Worm (Caenorhabditis elegans) whole organism, L2 larva: ENCODE data around the gene R11A8.1.

Source experiments
- C34F6.9 ChIP-seq: fragments of 150-350 bp; optimal IDR thresholded peaks from 2 replicates; lab custom pipeline; 2014; ENCODE audit warnings: missing biosample characterization, missing genetic modification characterization
- F13H6.1 ChIP-seq: sonication (generic microtip); optimal IDR thresholded peaks from 2 replicates; lab custom pipeline; 2016; ENCODE audit warnings: missing genetic modification characterization, missing compliant biosample characterization
- R02D3.7 ChIP-seq: fragments of 150-350 bp; optimal IDR thresholded peaks from 2 replicates; lab custom pipeline; 2014; ENCODE audit warnings: missing biosample characterization, missing genetic modification characterization
- Y55F3AM.14 ChIP-seq: fragments of 200-800 bp; sonication (Bioruptor generic); optimal IDR thresholded peaks from 2 replicates; lab custom pipeline; 2018; ENCODE audit warnings: mild to moderate bottlenecking, missing genetic modification characterization, missing compliant biosample characterization
- ZK546.5 ChIP-seq: sonication (generic microtip); optimal IDR thresholded peaks from 2 replicates; lab custom pipeline; 2017; ENCODE audit warnings: missing biosample characterization, missing genetic modification characterization
- alr-1 ChIP-seq: fragments of 150-350 bp; optimal IDR thresholded peaks from 2 replicates; lab custom pipeline; 2014; ENCODE audit warnings: missing biosample characterization, missing genetic modification characterization
- aly-2 ChIP-seq: fragments of 150-350 bp; optimal IDR thresholded peaks from 2 replicates; lab custom pipeline; 2014; ENCODE audit warnings: missing biosample characterization, missing genetic modification characterization
- ama-1 ChIP-seq: fragments of 150-350 bp; optimal IDR thresholded peaks from 2 replicates; lab custom pipeline; 2018; ENCODE audit warnings: inconsistent platforms
- blmp-1 ChIP-seq: sonication (generic microtip); optimal IDR thresholded peaks from 2 replicates; lab custom pipeline; 2017; ENCODE audit warnings: missing genetic modification characterization, mild to moderate bottlenecking, missing compliant biosample characterization, antibody characterized with exemption, moderate library complexity; ENCODE audit not compliant: insufficient read depth
- ceh-16 ChIP-seq: fragments of 150-350 bp; optimal IDR thresholded peaks from 2 replicates; lab custom pipeline; 2014; ENCODE audit warnings: missing biosample characterization, missing genetic modification characterization
- ceh-82 ChIP-seq: fragments of 150-350 bp; optimal IDR thresholded peaks from 2 replicates; lab custom pipeline; 2014; ENCODE audit warnings: missing biosample characterization, missing genetic modification characterization
- crh-2 ChIP-seq: sonication (generic microtip); optimal IDR thresholded peaks from 2 replicates; lab custom pipeline; 2017; ENCODE audit warnings: missing biosample characterization, missing genetic modification characterization
- dmd-4 ChIP-seq: sonication (generic microtip); optimal IDR thresholded peaks from 2 replicates; lab custom pipeline; 2017; ENCODE audit warnings: missing biosample characterization, missing genetic modification characterization
- egl-27 ChIP-seq: sonication (generic microtip); optimal IDR thresholded peaks from 3 replicates; lab custom pipeline; 2017; ENCODE audit warnings: missing biosample characterization, missing genetic modification reagents, missing genetic modification characterization
- elt-1 ChIP-seq: fragments of 150-350 bp; optimal IDR thresholded peaks from 2 replicates; lab custom pipeline; 2014; ENCODE audit warnings: missing biosample characterization, missing genetic modification characterization
- elt-3 ChIP-seq: sonication (generic microtip); optimal IDR thresholded peaks from 2 replicates; lab custom pipeline; 2017; ENCODE audit warnings: missing biosample characterization, missing genetic modification characterization
- fos-1 ChIP-seq: fragments of 150-350 bp; optimal IDR thresholded peaks from 2 replicates; lab custom pipeline; 2014; ENCODE audit warnings: missing biosample characterization, missing genetic modification characterization
- gmeb-1 ChIP-seq: fragments of 150-350 bp; optimal IDR thresholded peaks from 2 replicates; lab custom pipeline; 2014; ENCODE audit warnings: missing biosample characterization, missing genetic modification characterization
- lin-11 ChIP-seq: fragments of 150-350 bp; sonication (generic microtip); optimal IDR thresholded peaks from 2 replicates; lab custom pipeline; 2014; ENCODE audit warnings: missing biosample characterization, missing genetic modification characterization, inconsistent platforms, mixed read lengths
- lin-13 ChIP-seq: fragments of 150-350 bp; optimal IDR thresholded peaks from 2 replicates; lab custom pipeline; 2014; ENCODE audit warnings: missing biosample characterization, missing genetic modification reagents, missing genetic modification characterization
- lin-39 ChIP-seq: fragments of 150-350 bp; optimal IDR thresholded peaks from 2 replicates; lab custom pipeline; 2014; ENCODE audit warnings: missing biosample characterization, missing genetic modification reagents, missing genetic modification characterization
- lsy-2 ChIP-seq, 2 experiments: fragments of 150-350 bp in 1 of 2; sonication (generic microtip) in 1 of 2; optimal IDR thresholded peaks; 2 replicates each; lab custom pipeline; 2014 to 2017; ENCODE audit warnings: missing biosample characterization in 2 of 2, missing genetic modification characterization in 2 of 2
- mab-5 ChIP-seq: fragments of 150-350 bp; optimal IDR thresholded peaks from 2 replicates; lab custom pipeline; 2014; ENCODE audit warnings: missing biosample characterization, missing genetic modification characterization
- mbf-1 ChIP-seq: sonication (generic microtip); optimal IDR thresholded peaks from 2 replicates; lab custom pipeline; 2017; ENCODE audit warnings: missing biosample characterization, missing genetic modification characterization
- mdl-1 ChIP-seq, 2 experiments: fragments of 150-350 bp in 1 of 2; sonication (generic microtip) in 1 of 2; optimal IDR thresholded peaks; 2 replicates each; lab custom pipeline; 2017; ENCODE audit warnings: missing biosample characterization in 2 of 2, missing genetic modification characterization in 2 of 2
- nhr-10 ChIP-seq: sonication (generic microtip); optimal IDR thresholded peaks from 2 replicates; lab custom pipeline; 2017; ENCODE audit warnings: missing biosample characterization, missing genetic modification characterization
- nhr-11 ChIP-seq: fragments of 150-350 bp; optimal IDR thresholded peaks from 2 replicates; lab custom pipeline; 2014; ENCODE audit warnings: missing biosample characterization, missing genetic modification characterization
- nhr-12 ChIP-seq: fragments of 150-350 bp; optimal IDR thresholded peaks from 2 replicates; lab custom pipeline; 2014; ENCODE audit warnings: missing biosample characterization, missing genetic modification characterization
- nhr-129 ChIP-seq: fragments of 150-350 bp; optimal IDR thresholded peaks from 2 replicates; lab custom pipeline; 2014; ENCODE audit warnings: missing biosample characterization, missing genetic modification characterization
- nhr-21 ChIP-seq: fragments of 150-350 bp; optimal IDR thresholded peaks from 2 replicates; lab custom pipeline; 2014; ENCODE audit warnings: missing biosample characterization, missing genetic modification characterization
- nhr-23 ChIP-seq: fragments of 150-350 bp; optimal IDR thresholded peaks from 2 replicates; lab custom pipeline; 2014; ENCODE audit warnings: missing biosample characterization, missing genetic modification reagents, missing genetic modification characterization
- nhr-237 ChIP-seq: fragments of 150-350 bp; optimal IDR thresholded peaks from 2 replicates; lab custom pipeline; 2014; ENCODE audit warnings: missing biosample characterization, missing genetic modification characterization
- nhr-25 ChIP-seq: fragments of 150-350 bp; sonication (generic microtip); optimal IDR thresholded peaks from 3 replicates; lab custom pipeline; 2014; ENCODE audit warnings: missing biosample characterization, missing genetic modification characterization
- nhr-6 ChIP-seq: fragments of 150-350 bp; optimal IDR thresholded peaks from 2 replicates; lab custom pipeline; 2014; ENCODE audit warnings: missing biosample characterization, missing genetic modification characterization
- nhr-77 ChIP-seq: fragments of 150-350 bp; optimal IDR thresholded peaks from 2 replicates; lab custom pipeline; 2014; ENCODE audit warnings: missing biosample characterization, missing genetic modification characterization
- peb-1 ChIP-seq: fragments of 150-350 bp; optimal IDR thresholded peaks from 2 replicates; lab custom pipeline; 2014; ENCODE audit warnings: missing biosample characterization, missing genetic modification characterization
- sem-4 ChIP-seq: fragments of 150-350 bp; optimal IDR thresholded peaks from 2 replicates; lab custom pipeline; 2014; ENCODE audit warnings: missing biosample characterization, missing genetic modification reagents, missing genetic modification characterization
- skn-1 ChIP-seq: sonication (generic microtip); optimal IDR thresholded peaks from 2 replicates; lab custom pipeline; 2017; ENCODE audit warnings: missing biosample characterization, missing genetic modification characterization
- sma-3 ChIP-seq: sonication (generic microtip); optimal IDR thresholded peaks from 2 replicates; lab custom pipeline; 2016; ENCODE audit warnings: missing genetic modification reagents, missing genetic modification characterization, missing compliant biosample characterization
- sma-9 ChIP-seq, 2 experiments: fragments of 150-350 bp in 1 of 2; sonication (generic microtip) in 1 of 2; optimal IDR thresholded peaks; 2 replicates each; lab custom pipeline; 2014 to 2016; ENCODE audit warnings: missing genetic modification characterization in 2 of 2, mild to moderate bottlenecking in 1 of 2, missing biosample characterization in 1 of 2, missing compliant biosample characterization in 1 of 2, missing genetic modification reagents in 1 of 2, moderate library complexity in 1 of 2
- snpc-4 ChIP-seq: fragments of 150-350 bp; optimal IDR thresholded peaks from 2 replicates; lab custom pipeline; 2014; ENCODE audit warnings: missing biosample characterization, missing genetic modification characterization
- unc-39 ChIP-seq: fragments of 150-350 bp; optimal IDR thresholded peaks from 2 replicates; lab custom pipeline; 2014; ENCODE audit warnings: missing biosample characterization, missing genetic modification characterization
- unc-55 ChIP-seq: fragments of 150-350 bp; sonication (generic microtip); optimal IDR thresholded peaks from 3 replicates; lab custom pipeline; 2014; ENCODE audit warnings: missing biosample characterization, missing genetic modification reagents, missing genetic modification characterization
- unc-62 ChIP-seq: fragments of 150-350 bp; optimal IDR thresholded peaks from 2 replicates; lab custom pipeline; 2014; ENCODE audit warnings: missing biosample characterization, missing genetic modification reagents, missing genetic modification characterization
- zag-1 ChIP-seq: fragments of 150-350 bp; optimal IDR thresholded peaks from 2 replicates; lab custom pipeline; 2014; ENCODE audit warnings: missing biosample characterization, missing genetic modification characterization
- ztf-1 ChIP-seq: fragments of 200-800 bp; sonication (Bioruptor generic); conservative IDR thresholded peaks from 2 replicates; pipeline ENCODE4 v1.3.6; 2022; ENCODE audit warnings: missing genetic modification characterization, missing compliant biosample characterization
- ztf-11 ChIP-seq: sonication (generic microtip); optimal IDR thresholded peaks from 2 replicates; lab custom pipeline; 2017; ENCODE audit warnings: missing biosample characterization, missing genetic modification characterization
- ztf-4 ChIP-seq: fragments of 150-350 bp; optimal IDR thresholded peaks from 2 replicates; lab custom pipeline; 2014; ENCODE audit warnings: missing biosample characterization, missing genetic modification characterization

R11A8.1 gene

DNA sequence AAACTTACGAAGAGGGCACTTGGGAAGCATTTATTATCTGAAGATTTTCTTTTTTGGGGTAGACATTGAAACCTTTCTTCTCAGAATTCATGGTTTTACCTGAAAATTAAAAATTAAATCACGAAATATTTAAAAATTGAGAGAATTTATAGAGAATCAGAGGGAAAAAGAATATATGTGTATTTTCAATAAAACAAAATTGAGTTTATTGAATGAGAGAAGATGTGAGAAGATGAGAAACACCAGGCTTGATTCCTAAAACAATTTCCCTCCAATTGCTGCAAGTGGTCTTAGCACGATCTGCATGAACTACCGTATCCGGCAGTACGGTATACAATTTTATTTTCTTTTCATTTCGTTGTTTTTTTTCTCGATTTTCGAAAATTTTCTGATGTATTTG lies at the start of gene R11A8.1:
Gene R11A8.1 (minus strand): TSS at position 101 of the 400 bp plus-strand sequence.
- no peak for TF ChIP-seq sem-4 (tag; lab: Kevin White, UChicago)
- no peak for TF ChIP-seq lsy-2 (tag; optimal IDR thresholded peaks at IDR 0.05; lab: Kevin White, UChicago)
- TF ChIP-seq elt-3 (tag; lab: Kevin White, UChicago), result no peak
- TF ChIP-seq fos-1, result no peak
- no peak for TF ChIP-seq R02D3.7 (tag; lab: Kevin White, UChicago)
- TF ChIP-seq ceh-82 (tag; lab: Kevin White, UChicago), result no peak
- no peak for TF ChIP-seq gmeb-1 (tag; lab: Kevin White, UChicago)
- no peak for TF ChIP-seq alr-1

DNA sequence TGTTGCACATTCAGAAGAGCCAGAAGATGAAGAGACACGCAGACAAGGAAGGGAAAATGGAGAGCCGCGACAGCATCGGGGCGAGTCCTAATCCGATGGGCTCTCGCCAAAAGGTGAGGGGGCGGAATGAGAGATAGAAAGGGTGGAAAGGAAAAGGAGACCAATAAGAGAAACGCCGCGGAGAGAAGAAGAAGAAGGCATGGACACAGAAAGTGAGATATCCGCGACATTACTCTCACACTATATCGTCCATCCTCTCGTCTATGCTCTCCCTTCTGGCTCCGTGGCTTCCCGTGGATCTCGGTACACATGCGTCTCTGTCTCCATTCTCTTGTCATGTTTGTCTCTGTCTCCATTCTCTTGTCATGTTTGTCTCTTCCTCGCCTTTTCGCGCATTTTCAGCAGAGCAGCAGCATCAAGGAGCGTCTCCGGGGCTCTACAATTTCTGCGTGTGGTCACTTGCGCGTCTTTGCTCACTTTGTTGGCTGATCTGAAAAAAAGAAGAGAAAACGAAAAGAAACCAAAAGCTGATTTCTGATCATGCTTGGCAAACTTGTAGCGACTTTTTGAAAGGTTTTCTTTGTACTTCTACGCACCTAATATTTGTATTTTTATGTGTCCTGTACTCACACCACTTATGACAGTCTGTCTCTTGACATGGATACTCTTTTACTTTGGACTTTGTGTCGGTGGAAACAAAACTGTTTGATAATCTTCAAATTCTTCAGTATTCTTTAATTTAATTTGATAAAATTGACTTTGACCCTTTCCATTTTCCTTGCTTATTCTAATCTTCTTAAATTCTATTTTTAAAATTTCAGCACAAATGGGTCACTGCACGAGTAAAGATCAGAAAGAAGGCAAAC lies 46.5 kb upstream of the R11A8.1 start, which contains the start of gene gpa-7:
Gene gpa-7 (plus strand): TSS at position 816 of the 866 bp plus-strand sequence.
- TF ChIP-seq nhr-77 (tag; lab: Kevin White, UChicago) (no peak), egl-27 (peak; percentile 22), nhr-11 (tag; lab: Kevin White, UChicago) (no peak), alr-1 (no peak), nhr-25 (tag; lab: Kevin White, UChicago) (no peak), nhr-237 (no peak), elt-1 (tag; lab: Kevin White, UChicago) (no peak), ZK546.5 (tag; lab: Kevin White, UChicago) (no peak), blmp-1 (tag; lab: Kevin White, UChicago) (no peak), dmd-4 (tag; lab: Kevin White, UChicago) (no peak), ztf-1 (GFP tag; lab: Robert Waterston, UW) (no peak), peb-1 (tag; lab: Kevin White, UChicago) (no peak), ceh-82 (tag; lab: Kevin White, UChicago) (no peak), gmeb-1 (tag; lab: Kevin White, UChicago) (no peak), elt-3 (tag; lab: Kevin White, UChicago) (no peak), nhr-6 (tag; lab: Kevin White, UChicago) (peak; percentile 56), F13H6.1 (tag; lab: Kevin White, UChicago) (peak; percentile 91), mab-5 (tag; lab: Kevin White, UChicago) (no peak), lin-11 (tag; lab: Kevin White, UChicago) (peak; percentile 69), ztf-11 (tag; lab: Kevin White, UChicago) (no peak), mbf-1 (tag; lab: Kevin White, UChicago) (no peak), ama-1 (no peak), ceh-16 (tag; lab: Kevin White, UChicago) (no peak), aly-2 (tag; lab: Kevin White, UChicago) (no peak), unc-39 (tag; lab: Kevin White, UChicago) (no peak), nhr-21 (tag; lab: Kevin White, UChicago) (peak; percentile 22), fos-1 (peak; percentile 27), C34F6.9 (peak; percentile 84), unc-55 (peak; percentile 67), ztf-4 (tag; lab: Kevin White, UChicago) (peak; percentile 18), unc-62 (GFP tag; lab: Kevin White, UChicago) (no peak), sma-3 (no peak), snpc-4 (tag; lab: Kevin White, UChicago) (peak; percentile 38), mdl-1 (tag; optimal IDR thresholded peaks at IDR 0.05; lab: Kevin White, UChicago) (peak; percentile 32 to 35), lsy-2 (tag; optimal IDR thresholded peaks at IDR 0.05; lab: Kevin White, UChicago) (peak; percentile 25 to 62), zag-1 (peak; percentile 85), skn-1 (no peak), R02D3.7 (tag; lab: Kevin White, UChicago) (no peak), lin-39 (tag; lab: Kevin White, UChicago) (no peak), Y55F3AM.14 (GFP tag; lab: Kevin White, UChicago) (peak; percentile 22), lin-13 (GFP tag; lab: Kevin White, UChicago) (peak; percentile 28), nhr-10 (tag; lab: Kevin White, UChicago) (no peak), sma-9 (GFP tag; optimal IDR thresholded peaks at IDR 0.05; lab: Kevin White, UChicago) (peak; percentile 82), sma-9 (tag; optimal IDR thresholded peaks at IDR 0.05; lab: Kevin White, UChicago) (no peak), sem-4 (tag; lab: Kevin White, UChicago) (peak; percentile 52), nhr-12 (tag; lab: Kevin White, UChicago) (no peak), crh-2 (tag; lab: Kevin White, UChicago) (peak; percentile 59), nhr-23 (tag; lab: Kevin White, UChicago) (no peak), nhr-129 (tag; lab: Kevin White, UChicago) (peak; percentile 78)
